Worm (Caenorhabditis elegans): ENCODE data around the gene T03F7.7.
A peak's percentile ranks its signal among the peaks of the same experiment; 100 is the strongest.

T03F7.7 gene

DNA sequence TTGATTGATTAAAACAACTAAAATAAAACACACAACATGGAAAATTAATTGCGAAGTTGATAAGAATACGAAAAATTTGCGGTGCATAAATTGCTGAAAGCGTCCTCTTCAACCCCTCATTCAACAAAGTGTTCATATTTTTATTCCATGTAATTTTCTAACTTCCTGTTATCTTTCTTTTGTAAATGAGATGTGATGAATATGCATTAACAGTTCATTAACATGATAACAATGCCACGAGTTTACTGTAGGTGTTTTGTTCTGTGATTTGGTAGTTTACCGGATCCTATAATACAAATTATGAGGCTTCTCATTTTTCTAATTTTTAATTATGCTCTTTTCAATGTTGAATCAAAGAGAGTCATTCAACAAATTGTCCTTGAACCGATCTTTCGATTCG, 17.9 kb downstream of the T03F7.7 start, which contains the start of gene F47G9.6:
Gene F47G9.6 (plus strand): TSS at position 301 of the 400 bp plus-strand sequence.
- TF ChIP-seq nhr-2 (tag; optimal IDR thresholded peaks at IDR 0.05) = no peak
- no peak for TF ChIP-seq sem-2 (GFP tag; optimal IDR thresholded peaks at IDR 0.05)
- TF ChIP-seq cnd-1 (tag; optimal IDR thresholded peaks at IDR 0.05) = no peak

DNA sequence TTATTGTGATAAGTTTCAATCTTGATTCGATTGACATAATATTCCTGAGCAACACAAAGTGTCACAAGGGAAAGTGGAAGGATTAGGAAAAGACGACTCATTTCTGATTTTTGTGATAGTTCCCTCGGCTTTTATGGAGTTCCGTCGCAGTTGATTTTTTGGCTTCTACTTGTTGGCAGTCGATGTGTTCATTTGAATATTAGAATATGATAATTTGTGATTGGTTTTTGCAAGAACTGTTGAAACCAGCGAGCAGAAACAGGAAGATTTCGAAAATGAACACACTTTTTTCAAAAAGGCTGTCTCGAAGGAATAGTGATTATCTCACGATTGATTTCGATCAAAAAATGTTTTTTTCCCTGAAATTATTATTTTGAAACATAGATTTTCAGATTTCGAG, 23.0 kb downstream of the T03F7.7 start, which contains the start of gene T02E9.6:
Gene T02E9.6 (minus strand): TSS at position 101 of the 400 bp plus-strand sequence.
- no peak for TF ChIP-seq pha-4 (tag; optimal IDR thresholded peaks at IDR 0.05)
- TF ChIP-seq cnd-1 (tag; optimal IDR thresholded peaks at IDR 0.05) = no peak
- TF ChIP-seq elt-3 (tag; optimal IDR thresholded peaks at IDR 0.05) = no peak
- TF ChIP-seq zip-8 (tag; optimal IDR thresholded peaks at IDR 0.05) = no peak
- no peak for TF ChIP-seq elt-1 (tag; optimal IDR thresholded peaks at IDR 0.05; ENCODE audit: borderline replicate concordance, insufficient read depth)
- TF ChIP-seq mep-1 (tag; optimal IDR thresholded peaks at IDR 0.05) = no peak
- TF ChIP-seq lin-13 (tag; optimal IDR thresholded peaks at IDR 0.05) = no peak
- TF ChIP-seq flh-1 (GFP tag; optimal IDR thresholded peaks at IDR 0.05) = no peak

ce11 chrV:11335757-11336418, 24.7 kb downstream of the T03F7.7 start:
- TF ChIP-seq nhr-2 (tag; optimal IDR thresholded peaks at IDR 0.05) (peak; percentile 8), pha-4 (tag; optimal IDR thresholded peaks at IDR 0.05) (peak; percentile 4), sem-2 (GFP tag; optimal IDR thresholded peaks at IDR 0.05) (no peak), ceh-43 (GFP tag; optimal IDR thresholded peaks at IDR 0.05) (no peak), unc-39 (tag; optimal IDR thresholded peaks at IDR 0.05) (no peak), hlh-1 (tag; optimal IDR thresholded peaks at IDR 0.05) (no peak), zip-8 (tag; optimal IDR thresholded peaks at IDR 0.05) (no peak), lsy-2 (tag; optimal IDR thresholded peaks at IDR 0.05) (no peak), bed-3 (GFP tag; optimal IDR thresholded peaks at IDR 0.05) (no peak)

ce11 chrV:11336877-11337276, 25.7 kb downstream of the T03F7.7 start:
- TF ChIP-seq ces-1 (GFP tag; optimal IDR thresholded peaks at IDR 0.05) (peak; percentile 91), ceh-43 (GFP tag; optimal IDR thresholded peaks at IDR 0.05) (no peak)

ce11 chrV:11341130-11341675, 30.0 kb downstream of the T03F7.7 start:
- TF ChIP-seq mls-2 (tag; optimal IDR thresholded peaks at IDR 0.05) (peak; percentile 43), elt-1 (tag; optimal IDR thresholded peaks at IDR 0.05; ENCODE audit: borderline replicate concordance, insufficient read depth) (no peak), ces-1 (GFP tag; optimal IDR thresholded peaks at IDR 0.05) (peak; percentile 95), mep-1 (tag; optimal IDR thresholded peaks at IDR 0.05) (no peak)

- TF ChIP-seq bed-3 (GFP tag; optimal IDR thresholded peaks at IDR 0.05) (no peak), blmp-1 (tag; optimal IDR thresholded peaks at IDR 0.05) (no peak), M03D4.4 (tag; optimal IDR thresholded peaks at IDR 0.05) (no peak), lsy-2 (tag; optimal IDR thresholded peaks at IDR 0.05) (no peak), ces-1 (GFP tag; optimal IDR thresholded peaks at IDR 0.05) (peak; percentile 94)
These were observed 30.7 kb downstream of the T03F7.7 start, which contains the start of gene T02E9.5 for ce11 chrV:11341913-11342312. TSS of gene T02E9.5 (plus strand) at chrV:11342233.

DNA sequence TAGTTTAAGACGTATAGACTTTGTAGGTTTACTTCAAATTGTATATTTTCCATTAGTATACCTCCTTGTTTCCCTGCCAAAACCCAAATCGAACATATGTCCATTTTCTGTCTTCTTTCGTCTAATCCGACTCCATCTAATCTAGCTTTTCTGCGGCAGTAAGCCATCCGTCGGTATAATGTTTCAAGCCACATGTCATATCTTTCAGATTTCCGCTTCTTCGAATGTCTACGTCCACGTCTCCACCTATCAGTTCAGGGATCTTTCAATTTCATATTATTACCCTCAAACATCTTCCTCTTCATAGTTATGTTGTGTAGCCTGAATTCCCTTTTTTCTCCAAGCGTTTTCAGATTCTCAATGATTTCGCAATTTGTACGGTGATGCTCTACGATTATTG, 32.9 kb downstream of the T03F7.7 start:
- TF ChIP-seq mab-5 (tag; optimal IDR thresholded peaks at IDR 0.05) = no peak
- TF ChIP-seq cnd-1 (tag; optimal IDR thresholded peaks at IDR 0.05) = no peak
- TF ChIP-seq drap-1 (GFP tag; optimal IDR thresholded peaks at IDR 0.05) = no peak
- TF ChIP-seq elt-1 (tag; optimal IDR thresholded peaks at IDR 0.05; ENCODE audit: borderline replicate concordance, insufficient read depth) = peak; percentile 76
- TF ChIP-seq snpc-4 (tag; optimal IDR thresholded peaks at IDR 0.05) = no peak

DNA sequence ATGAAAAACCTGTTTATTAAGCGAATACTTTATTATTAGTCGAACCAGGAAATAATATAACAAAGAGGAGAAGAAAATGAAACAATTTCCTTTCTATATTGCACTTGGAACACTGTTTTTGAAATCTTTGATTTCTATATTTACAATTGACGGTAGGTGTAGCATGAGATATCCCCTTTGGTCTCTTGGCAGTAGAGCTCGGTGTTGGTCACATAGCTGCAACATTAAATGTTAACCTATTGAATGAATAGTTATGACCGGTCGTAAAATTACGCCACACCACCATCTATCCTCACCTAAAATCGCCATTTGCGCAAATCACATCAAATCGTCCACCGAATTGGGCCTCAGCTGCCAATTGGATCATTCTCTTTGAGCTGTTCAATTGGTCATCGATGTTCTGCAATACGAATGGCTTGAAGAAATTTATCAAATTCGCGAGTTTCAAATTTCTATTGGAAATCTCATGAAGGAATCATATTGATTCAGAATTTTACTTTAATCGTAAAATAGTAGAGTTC, 33.7 kb downstream of the T03F7.7 start:
- TF ChIP-seq cnd-1 (tag; optimal IDR thresholded peaks at IDR 0.05) (peak; percentile 3), sptf-1 (tag; optimal IDR thresholded peaks at IDR 0.05) (peak; percentile 13), ces-1 (GFP tag; optimal IDR thresholded peaks at IDR 0.05) (peak; percentile 22), nhr-2 (tag; optimal IDR thresholded peaks at IDR 0.05) (peak; percentile 10), zip-8 (tag; optimal IDR thresholded peaks at IDR 0.05) (no peak), tbx-8 (GFP tag; optimal IDR thresholded peaks at IDR 0.05) (no peak), unc-120 (tag; optimal IDR thresholded peaks at IDR 0.05; ENCODE audit: poor library complexity, severe bottlenecking) (no peak)

Measured in whole organism, mixed stage, embryonic.